Worm (Caenorhabditis elegans): ENCODE results near the gene mdt-6.
A peak's percentile ranks its signal among the peaks of the same experiment; 100 is the strongest.
"Not testable (repeated sequence)": the region's sequence is repeated elsewhere in the genome, so short reads cannot be mapped to it uniquely, and the experiment has no call there.

The mdt-6 gene

ce11 chrV:7078765-7079164 is 19.3 kb upstream of the mdt-6 start:
- no peak for TF ChIP-seq dao-5 (tag; optimal IDR thresholded peaks at IDR 0.05)
- TF ChIP-seq W03F9.2 (tag; optimal IDR thresholded peaks at IDR 0.05), result no peak
- TF ChIP-seq him-1 (tag; optimal IDR thresholded peaks at IDR 0.05), result no peak

- TF ChIP-seq dao-5 (tag; optimal IDR thresholded peaks at IDR 0.05), result no peak
- no peak for TF ChIP-seq him-1 (tag; optimal IDR thresholded peaks at IDR 0.05)
- TF ChIP-seq W03F9.2 (tag; optimal IDR thresholded peaks at IDR 0.05), result no peak
These were observed 16.7 kb upstream of the mdt-6 start for ce11 chrV:7076161-7076560.

ce11 chrV:7075646-7076045 is 16.2 kb upstream of the mdt-6 start, which contains the start of gene npa-1:
npa-1 (plus strand) TSS chrV:7075787.
- TF ChIP-seq him-1 (tag; optimal IDR thresholded peaks at IDR 0.05) (no peak), dao-5 (tag; optimal IDR thresholded peaks at IDR 0.05) (no peak), W03F9.2 (tag; optimal IDR thresholded peaks at IDR 0.05) (no peak)

DNA sequence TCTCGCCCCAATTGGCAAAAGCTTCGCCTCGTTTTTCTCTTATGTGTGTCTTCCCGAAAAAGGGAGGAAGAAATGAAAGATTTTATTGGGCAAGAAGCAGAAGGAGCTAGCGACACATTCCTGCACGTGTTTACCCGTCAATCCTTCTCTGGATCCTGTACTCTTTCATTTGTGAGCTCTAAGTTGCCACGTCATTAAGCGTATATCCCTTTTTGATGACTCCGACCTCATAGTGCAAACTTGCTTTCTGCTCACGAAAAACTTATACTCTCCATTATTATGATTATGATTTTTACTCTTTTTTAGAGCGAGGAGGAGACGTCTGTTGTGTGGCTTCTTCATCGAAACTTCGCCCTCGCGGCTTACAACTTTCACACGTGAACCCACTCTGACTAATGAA is 12.9 kb upstream of the mdt-6 start, which contains the start of gene F27B10.1:
F27B10.1 (plus strand) TSS at position 301 of the 400 bp plus-strand sequence.
- no peak for TF ChIP-seq him-1 (tag; optimal IDR thresholded peaks at IDR 0.05)

ce11 chrV:7069605-7070004 is 10.2 kb upstream of the mdt-6 start:
- TF ChIP-seq him-1 (tag; optimal IDR thresholded peaks at IDR 0.05) (no peak), W03F9.2 (tag; optimal IDR thresholded peaks at IDR 0.05) (no peak), dao-5 (tag; optimal IDR thresholded peaks at IDR 0.05) (no peak)

- TF ChIP-seq W03F9.2 (tag; optimal IDR thresholded peaks at IDR 0.05) (no peak), him-1 (tag; optimal IDR thresholded peaks at IDR 0.05) (no peak), dao-5 (tag; optimal IDR thresholded peaks at IDR 0.05) (no peak)
These were observed 9.4 kb upstream of the mdt-6 start for ce11 chrV:7068861-7069260.

ce11 chrV:7065226-7065625 is 5.8 kb upstream of the mdt-6 start, which contains the start of gene Y57E12AR.1:
Y57E12AR.1 (minus strand) TSS chrV:7065326.
- TF ChIP-seq him-1 (tag; optimal IDR thresholded peaks at IDR 0.05), result no peak
- TF ChIP-seq W03F9.2 (tag; optimal IDR thresholded peaks at IDR 0.05), result no peak
- no peak for TF ChIP-seq dao-5 (tag; optimal IDR thresholded peaks at IDR 0.05)

DNA sequence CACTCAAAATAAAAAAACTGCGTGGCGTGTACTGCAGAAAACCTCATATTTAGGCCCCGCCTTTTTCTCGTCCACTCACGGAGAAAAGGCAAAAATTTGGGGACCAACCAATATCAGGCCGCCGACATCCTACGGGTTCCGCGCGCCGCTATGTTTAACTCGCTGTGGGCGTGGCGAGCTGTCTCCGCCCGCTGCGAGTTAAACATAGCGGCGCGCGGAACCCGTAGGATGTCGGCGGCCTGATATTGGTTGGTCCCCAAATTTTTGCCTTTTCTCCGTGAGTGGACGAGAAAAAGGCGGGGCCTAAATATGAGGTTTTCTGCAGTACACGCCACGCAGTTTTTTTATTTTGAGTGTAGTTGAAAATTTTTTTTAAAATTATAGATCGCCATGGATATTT is 3.4 kb upstream of the mdt-6 start, which contains the start of gene tmem-258:
tmem-258 (plus strand) TSS at position 385 of the 400 bp plus-strand sequence.
- not testable (repeated sequence) for TF ChIP-seq W03F9.2, dao-5, him-1 (tag; optimal IDR thresholded peaks at IDR 0.05)

DNA sequence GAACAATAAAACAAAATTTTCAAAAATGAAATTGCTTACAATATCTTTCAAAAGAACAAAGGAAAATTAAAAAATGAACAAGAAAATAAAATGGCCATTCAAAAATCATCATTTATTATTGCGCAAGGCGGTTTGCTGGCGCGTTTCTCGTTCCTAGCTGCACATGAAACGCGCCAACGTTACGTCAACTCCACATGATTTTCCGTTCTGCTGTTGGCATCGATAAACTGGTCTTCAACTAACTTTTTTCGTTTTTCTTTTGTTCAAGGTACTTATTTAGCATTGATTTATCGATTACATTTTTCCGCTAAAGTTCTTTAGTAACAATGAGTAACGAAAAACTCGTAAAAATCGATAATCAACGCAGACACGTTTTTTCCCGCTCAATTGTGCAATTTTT is 972 bp upstream of the mdt-6 start, which contains the start of the genes Y57E12AL.6 and Y57E12AL.1:
Y57E12AL.6 (minus strand) TSS at position 75 of the 400 bp plus-strand sequence.
Y57E12AL.1 (plus strand) TSS at position 135 of the 400 bp plus-strand sequence.
- peak; percentile 95 for TF ChIP-seq W03F9.2 (tag; optimal IDR thresholded peaks at IDR 0.05)
- TF ChIP-seq dao-5 (tag; optimal IDR thresholded peaks at IDR 0.05), result no peak
- TF ChIP-seq him-1 (tag; optimal IDR thresholded peaks at IDR 0.05), result no peak

DNA sequence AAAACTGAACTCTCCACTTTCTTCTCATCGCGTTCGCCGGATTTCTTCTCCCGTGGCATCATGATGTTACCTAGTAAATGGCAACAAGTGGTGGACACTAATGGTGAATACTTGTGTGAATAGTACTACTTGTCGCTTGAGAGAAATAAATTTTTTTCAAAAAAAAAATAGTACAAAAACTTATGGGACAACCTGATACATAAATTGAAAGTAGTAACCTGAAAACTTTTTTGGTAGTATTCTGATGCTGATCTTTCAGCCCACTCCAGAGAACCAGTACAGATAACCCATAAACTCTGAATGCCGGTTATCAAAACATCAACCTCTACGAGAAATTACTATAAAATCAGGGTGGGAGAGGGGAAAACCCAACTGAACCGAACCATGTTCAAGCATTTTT is 1.6 kb downstream of the mdt-6 start, which contains the start of gene Y57E12AL.2:
Y57E12AL.2 (plus strand) TSS at position 301 of the 400 bp plus-strand sequence.
- not testable (repeated sequence) for TF ChIP-seq him-1, dao-5, W03F9.2 (tag; optimal IDR thresholded peaks at IDR 0.05)

- TF ChIP-seq dao-5 (tag; optimal IDR thresholded peaks at IDR 0.05), result no peak
- TF ChIP-seq W03F9.2 (tag; optimal IDR thresholded peaks at IDR 0.05), result no peak
- no peak for TF ChIP-seq him-1 (tag; optimal IDR thresholded peaks at IDR 0.05)
These were observed 4.8 kb downstream of the mdt-6 start, which contains the start of gene spig-8 for ce11 chrV:7054598-7054997. spig-8 (plus strand) TSS chrV:7054898.

DNA sequence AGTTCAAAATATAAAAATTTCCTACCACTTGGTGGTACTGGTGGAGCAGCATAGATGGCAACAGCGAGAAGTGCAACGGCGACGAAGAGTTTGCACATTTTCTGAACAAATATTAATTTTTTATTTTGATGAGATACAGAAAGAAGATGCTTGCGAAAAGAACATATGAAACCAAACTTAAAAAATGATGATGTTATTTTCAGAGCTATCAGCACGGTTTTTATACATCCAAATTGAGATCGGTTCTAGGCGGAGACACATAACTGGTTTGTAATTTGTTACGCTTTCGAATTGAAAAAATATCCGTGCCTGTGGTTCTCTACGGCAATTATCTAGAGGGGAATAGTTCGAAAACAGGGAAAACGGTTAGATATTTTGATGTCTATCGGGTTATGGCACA is 6.3 kb downstream of the mdt-6 start, which contains the start of gene txt-17:
txt-17 (minus strand) TSS at position 101 of the 400 bp plus-strand sequence.
- no peak for TF ChIP-seq him-1 (tag; optimal IDR thresholded peaks at IDR 0.05)
- no peak for TF ChIP-seq dao-5 (tag; optimal IDR thresholded peaks at IDR 0.05)
- no peak for TF ChIP-seq W03F9.2 (tag; optimal IDR thresholded peaks at IDR 0.05)

ce11 chrV:7051133-7051765 is 8.2 kb downstream of the mdt-6 start, which contains the start of the genes tofu-2 and spig-1:
tofu-2 (minus strand) TSS chrV:7051248.
spig-1 (plus strand) TSS chrV:7051715.
- TF ChIP-seq dao-5 (tag; optimal IDR thresholded peaks at IDR 0.05), result no peak
- no peak for TF ChIP-seq him-1 (tag; optimal IDR thresholded peaks at IDR 0.05)
- no peak for TF ChIP-seq W03F9.2 (tag; optimal IDR thresholded peaks at IDR 0.05)

- TF ChIP-seq dao-5 (tag; optimal IDR thresholded peaks at IDR 0.05) (no peak), him-1 (tag; optimal IDR thresholded peaks at IDR 0.05) (no peak), W03F9.2 (tag; optimal IDR thresholded peaks at IDR 0.05) (no peak)
These were observed 9.3 kb downstream of the mdt-6 start for ce11 chrV:7050153-7050552.
